Worm (Caenorhabditis elegans): ENCODE results near the gene lin-18.

DNA sequence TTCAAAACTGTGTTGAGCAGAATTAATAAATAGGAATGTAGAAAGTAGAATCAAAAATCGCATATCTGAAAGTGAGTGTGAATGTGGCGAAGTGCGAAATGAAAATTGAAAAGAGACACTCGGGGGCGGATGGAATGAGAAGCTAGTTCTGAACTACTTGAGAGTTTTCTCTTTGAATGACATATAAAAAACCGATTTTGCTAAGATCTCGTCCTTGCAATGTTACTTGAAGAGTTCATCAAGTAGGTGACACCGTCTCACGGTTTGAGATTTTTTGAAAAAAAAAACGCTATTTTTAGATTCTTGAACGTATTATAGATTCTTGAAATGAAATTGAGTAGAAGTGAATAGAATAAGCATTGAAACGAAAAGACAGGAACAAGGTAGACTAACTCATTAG, 8.0 kb downstream of the lin-18 start, which contains the start of gene C16B8.2:
- TF ChIP-seq B0310.2 (tag; optimal IDR thresholded peaks at IDR 0.05) (no peak), pes-1 (GFP tag; IDR thresholded peaks at IDR 0.05) (no peak), ama-1 (optimal IDR thresholded peaks at IDR 0.05) (no peak)

Data from whole organism, early embryonic.